Fruit fly (Drosophila melanogaster) whole organism, embryonic: ENCODE results near the gene CG12347.

Experiments used
- CG10274 ChIP-seq: fragments of 200-800 bp; sonication (Bioruptor generic); optimal IDR thresholded peaks from 3 replicates; lab custom pipeline; 2017; ENCODE audit warnings: missing biosample characterization, mild to moderate bottlenecking, missing genetic modification characterization
- CG10366 ChIP-seq: fragments of 200-800 bp; sonication (Bioruptor generic); IDR thresholded peaks from 2 replicates; pipeline ENCODE4 v1.3.6; 2022; ENCODE audit warnings: missing biosample characterization, missing genetic modification characterization
- CG10462 ChIP-seq: fragments of 200-800 bp; sonication (Bioruptor generic); optimal IDR thresholded peaks from 2 replicates; lab custom pipeline; 2016; ENCODE audit warnings: missing biosample characterization, missing genetic modification characterization
- CG10543 ChIP-seq: fragments of 200-800 bp; sonication (Bioruptor generic); optimal IDR thresholded peaks from 3 replicates; lab custom pipeline; 2017; ENCODE audit warnings: missing biosample characterization, mild to moderate bottlenecking, missing genetic modification characterization, moderate library complexity
- CG10959 ChIP-seq: fragments of 200-800 bp; sonication (Bioruptor generic); IDR thresholded peaks from 2 replicates; pipeline ENCODE4 v1.3.6; 2022; ENCODE audit warnings: missing biosample characterization, missing genetic modification characterization
- CG12104 ChIP-seq: fragments of 200-800 bp; sonication (Bioruptor generic); optimal IDR thresholded peaks from 3 replicates; lab custom pipeline; 2016; ENCODE audit warnings: missing biosample characterization, missing genetic modification characterization
- CG12236 ChIP-seq: fragments of 200-800 bp; sonication (Bioruptor generic); optimal IDR thresholded peaks from 2 replicates; lab custom pipeline; 2016; ENCODE audit warnings: missing biosample characterization, missing genetic modification characterization
- CG12659 ChIP-seq: fragments of 200-800 bp; sonication (Bioruptor generic); optimal IDR thresholded peaks from 3 replicates; lab custom pipeline; 2017; ENCODE audit warnings: mild to moderate bottlenecking, missing biosample characterization, missing genetic modification reagents, missing genetic modification characterization
- CG13775 ChIP-seq: fragments of 200-800 bp; sonication (Bioruptor generic); optimal IDR thresholded peaks from 3 replicates; lab custom pipeline; 2017; ENCODE audit warnings: missing biosample characterization, mild to moderate bottlenecking, missing genetic modification characterization
- CG15011 ChIP-seq: fragments of 200-800 bp; sonication (Bioruptor generic); optimal IDR thresholded peaks from 3 replicates; lab custom pipeline; 2018; ENCODE audit warnings: missing biosample characterization, mild to moderate bottlenecking, missing genetic modification characterization
- CG15073 ChIP-seq: fragments of 200-800 bp; sonication (Bioruptor generic); optimal IDR thresholded peaks from 2 replicates; lab custom pipeline; 2016; ENCODE audit warnings: missing biosample characterization, missing genetic modification characterization
- CG1529 ChIP-seq: fragments of 200-800 bp; sonication (Bioruptor generic); optimal IDR thresholded peaks from 3 replicates; lab custom pipeline; 2018; ENCODE audit warnings: missing biosample characterization, missing genetic modification characterization
- CG18764 ChIP-seq: fragments of 200-800 bp; sonication (Bioruptor generic); optimal IDR thresholded peaks from 3 replicates; lab custom pipeline; 2016; ENCODE audit warnings: missing biosample characterization, missing genetic modification characterization
- CG2129 ChIP-seq: fragments of 200-800 bp; sonication (Bioruptor generic); IDR thresholded peaks from 2 replicates; pipeline ENCODE4 v1.3.6; 2022; ENCODE audit warnings: missing biosample characterization, missing genetic modification characterization; ENCODE audit not compliant: partially characterized antibody
- CG30431 ChIP-seq: fragments of 200-800 bp; sonication (Bioruptor generic); optimal IDR thresholded peaks from 2 replicates; lab custom pipeline; 2017; ENCODE audit warnings: missing biosample characterization, missing genetic modification characterization
- CG31224 ChIP-seq: fragments of 200-800 bp; sonication (Bioruptor generic); IDR thresholded peaks from 2 replicates; pipeline ENCODE4 v1.3.6; 2022; ENCODE audit warnings: missing biosample characterization, missing genetic modification characterization
- CG31441 ChIP-seq: fragments of 200-800 bp; sonication (Bioruptor generic); IDR thresholded peaks from 2 replicates; pipeline ENCODE4 v1.3.6; 2022; ENCODE audit warnings: missing biosample characterization, missing genetic modification characterization
- CG34376 ChIP-seq: fragments of 200-800 bp; sonication (Bioruptor generic); optimal IDR thresholded peaks from 2 replicates; lab custom pipeline; 2018; ENCODE audit warnings: missing biosample characterization, mild to moderate bottlenecking, missing genetic modification characterization
- CG7372 ChIP-seq: fragments of 200-800 bp; sonication (Bioruptor generic); IDR thresholded peaks from 2 replicates; pipeline ENCODE4 v1.3.6; 2022; ENCODE audit warnings: missing biosample characterization, missing genetic modification characterization
- CG8281 ChIP-seq: fragments of 200-800 bp; sonication (Bioruptor generic); optimal IDR thresholded peaks from 2 replicates; lab custom pipeline; 2018; ENCODE audit warnings: missing biosample characterization, mild to moderate bottlenecking, missing genetic modification characterization, moderate library complexity
- Fer3 ChIP-seq: fragments of 200-800 bp; sonication (Bioruptor generic); optimal IDR thresholded peaks from 2 replicates; lab custom pipeline; 2018; ENCODE audit warnings: missing biosample characterization, mild to moderate bottlenecking, missing genetic modification characterization, moderate library complexity
- HHEX ChIP-seq: fragments of 200-800 bp; sonication (Bioruptor generic); optimal IDR thresholded peaks from 3 replicates; lab custom pipeline; 2017; ENCODE audit warnings: missing biosample characterization, mild to moderate bottlenecking, missing genetic modification characterization, missing genetic modification reagents
- Kr ChIP-seq: fragments of 200-800 bp; sonication (Bioruptor generic); optimal IDR thresholded peaks from 2 replicates; lab custom pipeline; 2017; ENCODE audit warnings: missing biosample characterization, mild to moderate bottlenecking, missing genetic modification characterization
- Mes4 ChIP-seq: fragments of 200-800 bp; sonication (Bioruptor generic); optimal IDR thresholded peaks from 2 replicates; lab custom pipeline; 2016; ENCODE audit warnings: missing biosample characterization, missing genetic modification characterization
- NK7.1 ChIP-seq: fragments of 200-800 bp; sonication (Bioruptor generic); optimal IDR thresholded peaks from 3 replicates; lab custom pipeline; 2016; ENCODE audit warnings: missing biosample characterization, missing genetic modification characterization
- Sin3A ChIP-seq: fragments of >200 bp; optimal IDR thresholded peaks from 2 replicates; lab custom pipeline; 2018
- Six4 ChIP-seq: fragments of 200-800 bp; sonication (Bioruptor generic); optimal IDR thresholded peaks from 2 replicates; lab custom pipeline; 2016; ENCODE audit warnings: missing biosample characterization, missing genetic modification characterization
- Spps ChIP-seq: fragments of 200-800 bp; sonication (Bioruptor generic); optimal IDR thresholded peaks from 2 replicates; lab custom pipeline; 2018; ENCODE audit warnings: missing biosample characterization, mild to moderate bottlenecking, missing genetic modification characterization
- Trl ChIP-seq, 3 experiments: fragments of >200 bp in 2 of 3; fragments of 200-800 bp in 1 of 3; sonication (Bioruptor generic) in 1 of 3; optimal IDR thresholded peaks; 2 replicates in 1 of 3; 3 replicates in 2 of 3; lab custom pipeline; 2016 to 2017; ENCODE audit warnings: missing biosample characterization in 1 of 3, missing genetic modification characterization in 1 of 3
- chif ChIP-seq, 2 experiments: fragments of 200-800 bp; sonication (Bioruptor generic); optimal IDR thresholded peaks; 3 replicates each; lab custom pipeline; 2016; ENCODE audit warnings: missing biosample characterization in 2 of 2, missing genetic modification characterization in 2 of 2
- dmrt11E ChIP-seq: fragments of 200-800 bp; sonication (Bioruptor generic); optimal IDR thresholded peaks from 3 replicates; lab custom pipeline; 2018; ENCODE audit warnings: missing biosample characterization, mild to moderate bottlenecking, missing genetic modification characterization, moderate library complexity
- fd102C ChIP-seq: fragments of 200-800 bp; sonication (Bioruptor generic); optimal IDR thresholded peaks from 2 replicates; lab custom pipeline; 2018; ENCODE audit warnings: missing biosample characterization, mild to moderate bottlenecking, missing genetic modification characterization, moderate library complexity
- fd64A ChIP-seq: fragments of 200-800 bp; sonication (Bioruptor generic); optimal IDR thresholded peaks from 3 replicates; lab custom pipeline; 2018; ENCODE audit warnings: missing biosample characterization, mild to moderate bottlenecking, missing genetic modification characterization
- fru ChIP-seq: fragments of >200 bp; optimal IDR thresholded peaks from 2 replicates; lab custom pipeline; 2017
- gcm ChIP-seq: fragments of 200-800 bp; sonication (Bioruptor generic); optimal IDR thresholded peaks from 2 replicates; lab custom pipeline; 2019; ENCODE audit warnings: missing biosample characterization, mild to moderate bottlenecking, missing genetic modification characterization, moderate library complexity
- gcm2 ChIP-seq: fragments of 200-800 bp; sonication (Bioruptor generic); optimal IDR thresholded peaks from 2 replicates; lab custom pipeline; 2016; ENCODE audit warnings: missing biosample characterization, missing genetic modification characterization
- gfzf ChIP-seq: fragments of 200-800 bp; sonication (Bioruptor generic); optimal IDR thresholded peaks from 2 replicates; lab custom pipeline; 2016; ENCODE audit warnings: missing biosample characterization, mild to moderate bottlenecking, missing genetic modification characterization, moderate library complexity
- hkb ChIP-seq, 2 experiments: fragments of 200-800 bp in 1 of 2; fragments of >200 bp in 1 of 2; sonication (Bioruptor generic) in 1 of 2; IDR thresholded peaks in 1 of 2; optimal IDR thresholded peaks in 1 of 2; 2 replicates each; pipeline versions ENCODE4 v1.3.6 to Lab custom; 2017 to 2022; ENCODE audit warnings: missing biosample characterization in 1 of 2, missing genetic modification characterization in 1 of 2
- jigr1 ChIP-seq: fragments of 200-800 bp; sonication (Bioruptor generic); IDR thresholded peaks from 3 replicates; pipeline ENCODE4 v1.3.6; 2022; ENCODE audit warnings: missing biosample characterization, missing genetic modification characterization
- lov ChIP-seq, 2 experiments: fragments of 200-800 bp in 1 of 2; fragments of >200 bp in 1 of 2; sonication (Bioruptor generic) in 1 of 2; IDR thresholded peaks in 1 of 2; optimal IDR thresholded peaks in 1 of 2; 2 replicates in 1 of 2; 3 replicates in 1 of 2; pipeline versions ENCODE4 v1.3.6 to Lab custom; 2017 to 2022; ENCODE audit warnings: missing biosample characterization in 1 of 2, missing genetic modification characterization in 1 of 2
- mam ChIP-seq: fragments of 200-800 bp; sonication (Bioruptor generic); optimal IDR thresholded peaks from 3 replicates; lab custom pipeline; 2016; ENCODE audit warnings: missing biosample characterization, missing genetic modification characterization
- nom ChIP-seq: fragments of 200-800 bp; sonication (Bioruptor generic); optimal IDR thresholded peaks from 2 replicates; lab custom pipeline; 2017; ENCODE audit warnings: missing biosample characterization, missing genetic modification characterization, mild to moderate bottlenecking, moderate library complexity, missing genetic modification reagents
- pb ChIP-seq: fragments of 200-800 bp; sonication (Bioruptor generic); optimal IDR thresholded peaks from 3 replicates; lab custom pipeline; 2016; ENCODE audit warnings: missing biosample characterization, missing genetic modification characterization
- pzg ChIP-seq: fragments of 200-800 bp; sonication (Bioruptor generic); optimal IDR thresholded peaks from 3 replicates; lab custom pipeline; 2018; ENCODE audit warnings: missing biosample characterization, mild to moderate bottlenecking, missing genetic modification characterization, moderate library complexity
- salm ChIP-seq: fragments of 200-800 bp; sonication (Bioruptor generic); optimal IDR thresholded peaks from 2 replicates; lab custom pipeline; 2018; ENCODE audit warnings: missing biosample characterization, mild to moderate bottlenecking, missing genetic modification characterization
- sim ChIP-seq: fragments of 200-800 bp; sonication (Bioruptor generic); IDR thresholded peaks from 2 replicates; pipeline ENCODE4 v1.3.6; 2022; ENCODE audit warnings: missing biosample characterization, missing genetic modification characterization
- sisA ChIP-seq: fragments of 200-800 bp; sonication (Bioruptor generic); IDR thresholded peaks from 2 replicates; pipeline ENCODE4 v1.3.6; 2022; ENCODE audit warnings: missing biosample characterization, missing genetic modification characterization
- sna ChIP-seq: fragments of 200-800 bp; sonication (Bioruptor generic); IDR thresholded peaks from 2 replicates; pipeline ENCODE4 v1.3.6; 2022; ENCODE audit warnings: missing biosample characterization, missing genetic modification characterization; ENCODE audit not compliant: partially characterized antibody
- tin ChIP-seq: fragments of 200-800 bp; sonication (Bioruptor generic); optimal IDR thresholded peaks from 3 replicates; lab custom pipeline; 2016; ENCODE audit warnings: missing biosample characterization, missing genetic modification characterization
- z ChIP-seq: fragments of 200-800 bp; sonication (Bioruptor generic); IDR thresholded peaks from 3 replicates; pipeline ENCODE4 v1.3.6; 2022; ENCODE audit warnings: missing biosample characterization, missing genetic modification characterization

Gene CG12347

dm6 chr3R:17946246-17946645 is 40.0 kb downstream of the CG12347 start (continued):
- TF ChIP-seq chif (GFP tag; optimal IDR thresholded peaks at IDR 0.05; lab: Kevin White, UChicago) (peak; percentile 39 to 69), sisA (GFP tag; lab: Robert Waterston, UW) (peak; percentile 58), sim (GFP tag; lab: Robert Waterston, UW) (0 out of 2 replicates have a peak, but pooled peaks have one; percentile 36), CG10366 (GFP tag; lab: Robert Waterston, UW) (0 out of 2 replicates have a peak, but pooled peaks have one; percentile 13), fru (no peak), CG13775 (GFP tag; lab: Kevin White, UChicago) (peak; percentile 36), gcm (no peak), CG10462 (GFP tag; lab: Kevin White, UChicago) (no peak), lov (optimal IDR thresholded peaks at IDR 0.05; lab: Kevin White, UChicago) (no peak), lov (GFP tag; IDR thresholded peaks at IDR 0.05; lab: Robert Waterston, UW) (peak; percentile 33; the same call in 1 of the 3 replicates), CG31224 (no peak), gfzf (GFP tag; lab: Kevin White, UChicago) (no peak), Fer3 (tag; lab: Kevin White, UChicago) (peak; percentile 36), pb (GFP tag; lab: Kevin White, UChicago) (no peak), sna (GFP tag; lab: Robert Waterston, UW) (no peak), CG12236 (GFP tag; lab: Kevin White, UChicago) (peak; percentile 15), pzg (GFP tag; lab: Kevin White, UChicago) (no peak), NK7.1 (GFP tag; lab: Kevin White, UChicago) (no peak), CG31441 (GFP tag; lab: Robert Waterston, UW) (peak; percentile 70), Trl (optimal IDR thresholded peaks at IDR 0.05; lab: Kevin White, UChicago) (no peak), Trl (GFP tag; optimal IDR thresholded peaks at IDR 0.05; lab: Kevin White, UChicago) (peak; percentile 41), dmrt11E (tag; lab: Kevin White, UChicago) (peak; percentile 88), mam (peak; percentile 29), tin (GFP tag; lab: Kevin White, UChicago) (peak; percentile 60), Spps (tag; lab: Kevin White, UChicago) (peak; percentile 75), jigr1 (GFP tag; lab: Robert Waterston, UW) (no peak), CG15073 (GFP tag; lab: Kevin White, UChicago) (no peak), z (GFP tag; lab: Robert Waterston, UW) (no peak; the same call in 2 of the 3 replicates), CG34376 (GFP tag; lab: Kevin White, UChicago) (no peak), CG18764 (GFP tag; lab: Kevin White, UChicago) (no peak), CG7372 (no peak), CG12659 (GFP tag; lab: Kevin White, UChicago) (peak; percentile 6), CG30431 (no peak), gcm2 (GFP tag; lab: Kevin White, UChicago) (no peak), CG10543 (no peak), salm (no peak), Six4 (GFP tag; lab: Kevin White, UChicago) (peak; percentile 27), Mes4 (GFP tag; lab: Kevin White, UChicago) (peak; percentile 57), Kr (GFP tag; lab: Kevin White, UChicago) (no peak), CG10959 (GFP tag; lab: Robert Waterston, UW) (peak; percentile 78), CG10274 (GFP tag; lab: Kevin White, UChicago) (peak; percentile 27), fd102C (GFP tag; lab: Kevin White, UChicago) (no peak), hkb (optimal IDR thresholded peaks at IDR 0.05; lab: Kevin White, UChicago) (no peak), hkb (GFP tag; IDR thresholded peaks at IDR 0.05; lab: Robert Waterston, UW) (peak; percentile 52), CG2129 (no peak), HHEX (GFP tag; lab: Kevin White, UChicago) (no peak), Sin3A (lab: Kevin White, UChicago) (no peak), CG15011 (GFP tag; lab: Kevin White, UChicago) (no peak), nom (GFP tag; lab: Kevin White, UChicago) (peak; percentile 42), CG8281 (no peak), CG12104 (GFP tag; lab: Kevin White, UChicago) (no peak), CG1529 (GFP tag; lab: Kevin White, UChicago) (no peak), fd64A (GFP tag; lab: Kevin White, UChicago) (no peak)
